Fruit fly (Drosophila melanogaster): ENCODE results near the gene Teh3.
A peak's percentile ranks its signal among the peaks of the same experiment; 100 is the strongest.

Teh3 gene

dm6 chr3L:4228187-4228836 is 43.8 kb upstream of the Teh3 start (continued):
- TF ChIP-seq CG14014 (GFP tag; IDR thresholded peaks at IDR 0.05) (peak; percentile 95), Drgx (GFP tag; IDR thresholded peaks at IDR 0.05) (peak; percentile 99), pan (optimal IDR thresholded peaks at IDR 0.05) (no peak), pan (GFP tag; optimal IDR thresholded peaks at IDR 0.05 in 1 of 2, IDR thresholded peaks at IDR 0.05 in 1 of 2) (peak in 1 of 2 experiments; percentile 97), CG15073 (GFP tag; optimal IDR thresholded peaks at IDR 0.05) (peak; percentile 86), prd (optimal IDR thresholded peaks at IDR 0.05) (no peak), prd (GFP tag; IDR thresholded peaks at IDR 0.05) (peak; percentile 97), unc-4 (GFP tag; IDR thresholded peaks at IDR 0.05; ENCODE audit: partially characterized antibody) (no peak), fd96Cb (tag; optimal IDR thresholded peaks at IDR 0.05) (peak; percentile 96), insv (GFP tag; optimal IDR thresholded peaks at IDR 0.05) (peak; percentile 32 to 62), CG14710 (tag; optimal IDR thresholded peaks at IDR 0.05) (peak; percentile 96), ERR (GFP tag; optimal IDR thresholded peaks at IDR 0.05) (peak; percentile 91), bab2 (GFP tag; optimal IDR thresholded peaks at IDR 0.05) (peak; percentile 94), CG2202 (tag; optimal IDR thresholded peaks at IDR 0.05) (peak; percentile 96), BEAF-32 (GFP tag; optimal IDR thresholded peaks at IDR 0.05) (no peak), CG7357 (GFP tag; IDR thresholded peaks at IDR 0.05) (peak; percentile 90), CG8478 (optimal IDR thresholded peaks at IDR 0.05) (no peak), CG4707 (GFP tag; optimal IDR thresholded peaks at IDR 0.05) (peak; percentile 93), CHES-1-like (GFP tag; optimal IDR thresholded peaks at IDR 0.05) (peak; percentile 92), CG17328 (GFP tag; IDR thresholded peaks at IDR 0.05) (peak; percentile 99), slp2 (GFP tag; optimal IDR thresholded peaks at IDR 0.05) (peak; percentile 94), run (tag; optimal IDR thresholded peaks at IDR 0.05) (peak; percentile 92), CG10321 (GFP tag; IDR thresholded peaks at IDR 0.05) (peak; percentile 78), HmgZ (tag; optimal IDR thresholded peaks at IDR 0.05) (peak; percentile 96), CG30431 (GFP tag; optimal IDR thresholded peaks at IDR 0.05) (peak; percentile 93), twi (tag; optimal IDR thresholded peaks at IDR 0.05) (peak; percentile 94), CG4360 (GFP tag; IDR thresholded peaks at IDR 0.05) (peak; percentile 86), CoRest (tag; optimal IDR thresholded peaks at IDR 0.05) (peak; percentile 97), NC2α (GFP tag; optimal IDR thresholded peaks at IDR 0.05) (peak; percentile 94), bbx (GFP tag; IDR thresholded peaks at IDR 0.05; ENCODE audit: partially characterized antibody) (no peak), CG14667 (GFP tag; IDR thresholded peaks at IDR 0.05) (peak; percentile 94), NK7.1 (GFP tag; optimal IDR thresholded peaks at IDR 0.05) (peak; percentile 94), Oaz (GFP tag; IDR thresholded peaks at IDR 0.05) (peak; percentile 91), ranshi (GFP tag; IDR thresholded peaks at IDR 0.05) (peak; percentile 96), mld (GFP tag; IDR thresholded peaks at IDR 0.05; ENCODE audit: partially characterized antibody) (no peak), CG9215 (GFP tag; IDR thresholded peaks at IDR 0.05) (peak; percentile 83), zfh2 (GFP tag; optimal IDR thresholded peaks at IDR 0.05) (peak; percentile 20), peb (GFP tag; IDR thresholded peaks at IDR 0.05) (peak; percentile 96), Lpt (GFP tag; optimal IDR thresholded peaks at IDR 0.05) (no peak), pita (GFP tag; optimal IDR thresholded peaks at IDR 0.05) (no peak), scrt (GFP tag; optimal IDR thresholded peaks at IDR 0.05) (peak; percentile 85), CG13894 (tag; optimal IDR thresholded peaks at IDR 0.05) (peak; percentile 34), CG12155 (GFP tag; optimal IDR thresholded peaks at IDR 0.05) (peak; percentile 85), Elba2 (GFP tag; optimal IDR thresholded peaks at IDR 0.05) (no peak), tna (GFP tag; IDR thresholded peaks at IDR 0.05; ENCODE audit: partially characterized antibody) (no peak), Rx (GFP tag; IDR thresholded peaks at IDR 0.05) (peak; percentile 96), Neu2 (GFP tag; optimal IDR thresholded peaks at IDR 0.05; ENCODE audit: borderline replicate concordance) (peak; percentile 23), dmrt11E (tag; optimal IDR thresholded peaks at IDR 0.05) (peak; percentile 97), slbo (GFP tag; IDR thresholded peaks at IDR 0.05) (peak; percentile 92), CG6254 (GFP tag; optimal IDR thresholded peaks at IDR 0.05) (peak; percentile 96), CG17186 (GFP tag; optimal IDR thresholded peaks at IDR 0.05) (peak; percentile 87)

Measured in whole organism, embryonic.